Worm (Caenorhabditis elegans) whole organism, early embryonic: ENCODE measurements around the gene F16G10.14.

ENCODE experiments used
- B0310.2 ChIP-seq: sonication (generic microtip); optimal IDR thresholded peaks from 2 replicates; lab custom pipeline; 2016; ENCODE audit warnings: mild to moderate bottlenecking, missing genetic modification characterization, missing compliant biosample characterization
- F13C5.2 ChIP-seq: sonication (generic microtip); optimal IDR thresholded peaks from 2 replicates; lab custom pipeline; 2017; ENCODE audit warnings: mild to moderate bottlenecking, missing genetic modification characterization, inconsistent platforms, missing compliant biosample characterization
- aly-1 ChIP-seq: sonication (generic microtip); optimal IDR thresholded peaks from 2 replicates; lab custom pipeline; 2016; ENCODE audit warnings: missing genetic modification characterization, missing compliant biosample characterization
- ama-1 ChIP-seq: fragments of 150-350 bp; optimal IDR thresholded peaks from 2 replicates; lab custom pipeline; 2014
- ceh-13 ChIP-seq: fragments of 200-800 bp; sonication (Bioruptor generic); optimal IDR thresholded peaks from 2 replicates; lab custom pipeline; 2018; ENCODE audit warnings: mild to moderate bottlenecking, missing genetic modification characterization, missing compliant biosample characterization
- ceh-36 ChIP-seq: sonication (generic microtip); optimal IDR thresholded peaks from 2 replicates; lab custom pipeline; 2016; ENCODE audit warnings: missing genetic modification characterization, inconsistent platforms, missing compliant biosample characterization
- ets-7 ChIP-seq: sonication (generic microtip); optimal IDR thresholded peaks from 2 replicates; lab custom pipeline; 2016; ENCODE audit warnings: missing genotype, missing genetic modification characterization, missing compliant biosample characterization
- flt-1 ChIP-seq: fragments of 200-800 bp; sonication (Bioruptor generic); IDR thresholded peaks from 2 replicates; pipeline ENCODE4 v1.3.6; 2022; ENCODE audit warnings: missing genetic modification characterization, missing compliant biosample characterization
- hmbx-1 ChIP-seq: sonication (generic microtip); optimal IDR thresholded peaks from 2 replicates; lab custom pipeline; 2016; ENCODE audit warnings: mild to moderate bottlenecking, missing genetic modification characterization, missing compliant biosample characterization
- hmg-4 ChIP-seq: fragments of 200-800 bp; sonication (Bioruptor generic); optimal IDR thresholded peaks from 2 replicates; lab custom pipeline; 2018; ENCODE audit warnings: mild to moderate bottlenecking, missing genetic modification characterization, missing compliant biosample characterization
- hnd-1 ChIP-seq: sonication (generic microtip); optimal IDR thresholded peaks from 2 replicates; lab custom pipeline; 2016; ENCODE audit warnings: missing genetic modification characterization, missing compliant biosample characterization
- pes-1 ChIP-seq: fragments of 200-800 bp; sonication (Bioruptor generic); IDR thresholded peaks from 2 replicates; pipeline ENCODE4 v1.3.6; 2022; ENCODE audit warnings: missing genetic modification reagents, missing genetic modification characterization, missing compliant biosample characterization
- scrt-1 ChIP-seq: fragments of 200-800 bp; sonication (Bioruptor generic); IDR thresholded peaks from 2 replicates; pipeline ENCODE4 v1.3.6; 2022; ENCODE audit warnings: missing genetic modification characterization, missing compliant biosample characterization
- sea-1 ChIP-seq: fragments of 200-800 bp; sonication (Bioruptor generic); conservative IDR thresholded peaks from 2 replicates; pipeline ENCODE4 v1.3.6; 2022; ENCODE audit warnings: missing genetic modification characterization, missing compliant biosample characterization
- tbx-11 ChIP-seq: fragments of 200-800 bp; sonication (Bioruptor generic); IDR thresholded peaks from 2 replicates; pipeline ENCODE4 v1.3.6; 2022; ENCODE audit warnings: missing genetic modification characterization, missing compliant biosample characterization
- tbx-37 ChIP-seq: fragments of 200-800 bp; sonication (Bioruptor generic); conservative IDR thresholded peaks from 2 replicates; pipeline ENCODE4 v1.3.6; 2022; ENCODE audit warnings: missing genetic modification reagents, missing genetic modification characterization, missing compliant biosample characterization
- tra-4 ChIP-seq: sonication (generic microtip); optimal IDR thresholded peaks from 2 replicates; lab custom pipeline; 2017; ENCODE audit warnings: missing genetic modification characterization, missing compliant biosample characterization

Gene F16G10.14

DNA sequence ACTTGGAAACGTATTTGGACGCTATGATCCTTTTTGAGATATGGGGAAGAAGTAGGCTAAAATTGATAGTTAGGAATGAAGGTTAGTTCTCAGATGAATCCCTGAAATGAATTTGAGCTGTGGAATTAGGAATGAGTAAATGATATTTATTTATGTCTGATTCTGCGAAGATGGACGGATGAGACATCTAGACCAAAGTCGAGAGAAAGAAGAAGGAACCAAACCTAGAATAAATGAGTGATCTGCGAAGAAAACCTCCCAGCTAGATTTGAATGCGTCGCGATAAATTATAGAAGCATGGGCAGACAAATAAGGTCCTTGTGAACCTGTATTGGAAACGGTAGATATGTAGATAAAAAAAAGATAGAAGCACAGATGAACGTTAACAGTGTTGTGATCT lies 38.8 kb downstream of the F16G10.14 start, which contains the start of gene F43C11.16:
TSS of gene F43C11.16 (minus strand) at position 101 of the 400 bp plus-strand sequence.
- TF ChIP-seq hnd-1 (tag; lab: Kevin White, UChicago) (no peak), tra-4 (no peak), ceh-13 (GFP tag; lab: Kevin White, UChicago) (no peak), sea-1 (GFP tag; lab: Robert Waterston, UW) (no peak), F13C5.2 (no peak), tbx-37 (GFP tag; lab: Robert Waterston, UW) (no peak)

DNA sequence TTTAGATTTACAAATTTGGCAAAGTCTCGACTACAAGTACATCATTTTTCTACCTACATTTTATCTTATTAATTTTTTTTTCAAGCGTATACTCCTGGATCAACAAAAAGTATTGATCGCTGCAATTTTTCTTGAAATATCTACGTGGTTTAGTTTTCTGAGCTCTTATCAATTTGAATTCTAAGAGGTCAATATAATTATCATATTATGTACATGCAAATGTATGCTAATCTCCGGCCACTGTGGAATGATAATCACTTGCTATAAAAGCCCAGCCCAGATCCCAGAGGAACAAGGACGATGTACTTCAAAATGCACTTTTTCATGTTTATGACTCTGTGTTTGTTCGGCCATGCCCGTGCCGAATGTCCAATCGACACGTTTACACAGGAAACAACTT lies 42.0 kb downstream of the F16G10.14 start, which contains the start of gene F43C11.1:
TSS of gene F43C11.1 (plus strand) at position 301 of the 400 bp plus-strand sequence.
- no peak for TF ChIP-seq pes-1
- TF ChIP-seq tbx-11 (GFP tag; lab: Robert Waterston, UW) = no peak
- no peak for TF ChIP-seq scrt-1 (GFP tag; lab: Robert Waterston, UW)
- no peak for TF ChIP-seq B0310.2 (tag; lab: Kevin White, UChicago)
- no peak for TF ChIP-seq ceh-13 (GFP tag; lab: Kevin White, UChicago)
- no peak for TF ChIP-seq ceh-36 (tag; lab: Kevin White, UChicago)
- TF ChIP-seq hmg-4 (GFP tag; lab: Kevin White, UChicago) = no peak

DNA sequence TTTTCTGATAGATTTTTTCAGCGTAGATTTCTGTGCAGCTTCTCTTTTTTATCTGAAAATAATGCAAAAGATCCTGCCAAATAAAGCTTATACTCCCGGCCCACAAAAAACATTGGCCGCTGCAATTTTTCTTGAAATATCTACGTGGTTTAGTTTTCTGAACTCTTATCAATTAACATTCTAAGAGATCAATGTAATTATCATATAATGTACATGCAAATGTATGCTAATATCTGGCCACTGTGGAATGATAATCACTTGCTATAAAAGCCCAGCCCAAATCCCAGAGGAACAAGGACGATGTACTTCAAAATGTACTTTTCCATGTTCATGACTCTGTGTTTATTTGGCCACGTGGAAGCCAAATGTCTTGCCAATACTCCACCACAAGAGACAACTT lies 44.3 kb downstream of the F16G10.14 start, which contains the start of gene F43C11.2:
TSS of gene F43C11.2 (plus strand) at position 301 of the 400 bp plus-strand sequence.
- TF ChIP-seq scrt-1 (GFP tag; lab: Robert Waterston, UW) (no peak), ets-7 (no peak), sea-1 (GFP tag; lab: Robert Waterston, UW) (no peak)

DNA sequence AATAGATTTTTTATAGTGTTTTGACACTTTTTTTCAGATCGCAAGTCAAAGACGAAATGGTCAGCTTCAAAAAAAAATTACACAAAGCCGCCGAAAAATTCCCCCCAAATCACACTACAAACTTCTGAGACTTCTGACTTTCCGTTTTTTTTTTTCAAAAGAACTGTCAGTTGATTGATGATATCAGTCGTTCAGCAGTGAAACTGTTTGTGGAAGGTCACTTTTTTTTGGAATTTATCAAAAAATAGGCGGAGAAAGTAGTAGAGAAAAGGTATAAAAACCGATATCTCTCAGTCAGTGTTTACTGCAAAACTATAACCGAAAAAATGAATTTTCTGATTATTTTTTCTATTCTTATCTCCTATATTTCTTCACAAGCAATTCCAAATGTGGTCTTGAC lies 45.8 kb downstream of the F16G10.14 start, which contains the start of gene F43C11.3:
TSS of gene F43C11.3 (plus strand) at position 301 of the 400 bp plus-strand sequence.
- no peak for TF ChIP-seq tbx-11 (GFP tag; lab: Robert Waterston, UW)
- no peak for TF ChIP-seq B0310.2 (tag; lab: Kevin White, UChicago)
- TF ChIP-seq ceh-13 (GFP tag; lab: Kevin White, UChicago) = no peak
- TF ChIP-seq aly-1 (tag; lab: Kevin White, UChicago) = no peak
- TF ChIP-seq ets-7 = no peak
- no peak for TF ChIP-seq ceh-36 (tag; lab: Kevin White, UChicago)
- no peak for TF ChIP-seq F13C5.2
- no peak for TF ChIP-seq hnd-1 (tag; lab: Kevin White, UChicago)
- no peak for TF ChIP-seq sea-1 (GFP tag; lab: Robert Waterston, UW)
- TF ChIP-seq scrt-1 (GFP tag; lab: Robert Waterston, UW) = no peak
- TF ChIP-seq flt-1 (GFP tag; lab: Robert Waterston, UW) = no peak
- TF ChIP-seq ama-1 = no peak

DNA sequence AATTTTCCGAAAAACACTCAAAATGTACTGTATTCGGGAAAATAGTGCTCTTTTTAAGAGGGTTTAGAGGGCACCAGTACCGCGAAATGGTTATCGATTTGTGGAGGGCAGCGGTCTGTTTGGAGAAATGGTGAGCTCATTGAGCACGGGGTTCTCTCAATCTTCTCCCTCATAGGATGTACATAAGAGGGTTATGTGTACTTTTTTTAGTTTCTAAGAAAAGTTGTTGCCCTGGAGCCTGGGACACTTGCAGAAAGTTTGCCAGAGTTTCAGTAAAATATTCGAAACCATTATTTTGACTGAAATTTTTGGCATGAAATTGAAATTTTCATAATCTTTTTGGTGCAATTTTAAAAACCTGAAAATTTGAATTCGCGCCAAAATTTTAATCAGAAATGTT lies 46.2 kb downstream of the F16G10.14 start, which contains the start of gene F43C11.10:
TSS of gene F43C11.10 (minus strand) at position 101 of the 400 bp plus-strand sequence.
- TF ChIP-seq hmbx-1 (tag; lab: Kevin White, UChicago) = no peak
- no peak for TF ChIP-seq flt-1 (GFP tag; lab: Robert Waterston, UW)
- TF ChIP-seq hmg-4 (GFP tag; lab: Kevin White, UChicago) = no peak
- TF ChIP-seq tbx-11 (GFP tag; lab: Robert Waterston, UW) = no peak
- no peak for TF ChIP-seq ceh-13 (GFP tag; lab: Kevin White, UChicago)
- no peak for TF ChIP-seq ets-7
- TF ChIP-seq B0310.2 (tag; lab: Kevin White, UChicago) = no peak
- no peak for TF ChIP-seq tbx-37 (GFP tag; lab: Robert Waterston, UW)
- no peak for TF ChIP-seq hnd-1 (tag; lab: Kevin White, UChicago)
